Fruit fly (Drosophila melanogaster) whole organism, embryonic: ENCODE results near the gene Taf8.
A peak's percentile ranks its signal among the peaks of the same experiment; 100 is the strongest.

ENCODE experiments used
- CG10543 ChIP-seq: fragments of 200-800 bp; sonication (Bioruptor generic); optimal IDR thresholded peaks from 3 replicates; lab custom pipeline; 2017; ENCODE audit warnings: missing biosample characterization, mild to moderate bottlenecking, missing genetic modification characterization, moderate library complexity
- CG10979 ChIP-seq: fragments of 200-800 bp; sonication (Bioruptor generic); optimal IDR thresholded peaks from 2 replicates; lab custom pipeline; 2018; ENCODE audit warnings: missing biosample characterization, mild to moderate bottlenecking, missing genetic modification characterization, moderate library complexity
- CG11723 ChIP-seq: fragments of 200-800 bp; sonication (Bioruptor generic); optimal IDR thresholded peaks from 2 replicates; lab custom pipeline; 2017; ENCODE audit warnings: missing biosample characterization, mild to moderate bottlenecking, missing genetic modification characterization
- CG12391 ChIP-seq: fragments of 200-800 bp; sonication (Bioruptor generic); optimal IDR thresholded peaks from 3 replicates; lab custom pipeline; 2018; ENCODE audit warnings: missing biosample characterization, mild to moderate bottlenecking, missing genetic modification characterization, moderate library complexity
- CG14710 ChIP-seq: fragments of 200-800 bp; sonication (Bioruptor generic); optimal IDR thresholded peaks from 3 replicates; lab custom pipeline; 2019; ENCODE audit warnings: missing biosample characterization, mild to moderate bottlenecking, missing genetic modification characterization, moderate library complexity
- CG14860 ChIP-seq: fragments of 200-800 bp; sonication (Bioruptor generic); IDR thresholded peaks from 3 replicates; pipeline ENCODE4 v1.3.6; 2022; ENCODE audit warnings: missing biosample characterization, missing genetic modification characterization; ENCODE audit not compliant: partially characterized antibody
- CG15011 ChIP-seq: fragments of 200-800 bp; sonication (Bioruptor generic); optimal IDR thresholded peaks from 3 replicates; lab custom pipeline; 2018; ENCODE audit warnings: missing biosample characterization, mild to moderate bottlenecking, missing genetic modification characterization
- CG15269 ChIP-seq: fragments of 200-800 bp; sonication (Bioruptor generic); optimal IDR thresholded peaks from 2 replicates; lab custom pipeline; 2018; ENCODE audit warnings: missing biosample characterization, mild to moderate bottlenecking, missing genetic modification characterization, moderate library complexity
- CG16813 ChIP-seq: fragments of 200-800 bp; sonication (Bioruptor generic); IDR thresholded peaks from 3 replicates; pipeline ENCODE4 v1.3.6; 2022; ENCODE audit warnings: missing biosample characterization, missing genetic modification characterization; ENCODE audit not compliant: partially characterized antibody
- CG17361 ChIP-seq: fragments of 200-800 bp; sonication (Bioruptor generic); IDR thresholded peaks from 3 replicates; pipeline ENCODE4 v1.3.6; 2022; ENCODE audit warnings: missing biosample characterization, missing genetic modification characterization
- CG17568 ChIP-seq: fragments of 200-800 bp; sonication (Bioruptor generic); optimal IDR thresholded peaks from 2 replicates; lab custom pipeline; 2018; ENCODE audit warnings: missing biosample characterization, mild to moderate bottlenecking, missing genetic modification characterization, moderate library complexity
- CG17802 ChIP-seq: fragments of 200-800 bp; sonication (Bioruptor generic); optimal IDR thresholded peaks from 2 replicates; lab custom pipeline; 2018; ENCODE audit warnings: missing biosample characterization, mild to moderate bottlenecking, missing genetic modification characterization, moderate library complexity
- CG2712 ChIP-seq: fragments of 200-800 bp; optimal IDR thresholded peaks from 3 replicates; lab custom pipeline; 2019; ENCODE audit warnings: missing biosample characterization, mild to moderate bottlenecking, missing genetic modification characterization, moderate library complexity
- CG32772 ChIP-seq: fragments of 200-800 bp; sonication (Bioruptor generic); IDR thresholded peaks from 2 replicates; pipeline ENCODE4 v1.3.6; 2022; ENCODE audit warnings: missing biosample characterization, missing genetic modification characterization
- CG7556 ChIP-seq: fragments of 200-800 bp; sonication (Bioruptor generic); optimal IDR thresholded peaks from 2 replicates; lab custom pipeline; 2017; ENCODE audit warnings: missing biosample characterization, mild to moderate bottlenecking, missing genetic modification characterization
- CG9215 ChIP-seq: fragments of 200-800 bp; sonication (Bioruptor generic); IDR thresholded peaks from 2 replicates; pipeline ENCODE4 v1.3.6; 2022; ENCODE audit warnings: missing biosample characterization, missing genetic modification characterization
- CTCF ChIP-seq: fragments of 200-800 bp; sonication (Bioruptor generic); optimal IDR thresholded peaks from 2 replicates; lab custom pipeline; 2017; ENCODE audit warnings: missing biosample characterization, mild to moderate bottlenecking, missing genetic modification characterization, moderate library complexity
- CoRest ChIP-seq: fragments of 200-800 bp; sonication (Bioruptor generic); optimal IDR thresholded peaks from 3 replicates; lab custom pipeline; 2018; ENCODE audit warnings: missing biosample characterization, mild to moderate bottlenecking, missing genetic modification characterization, moderate library complexity
- D19B ChIP-seq: fragments of 200-800 bp; sonication (Bioruptor generic); optimal IDR thresholded peaks from 2 replicates; lab custom pipeline; 2017; ENCODE audit warnings: missing biosample characterization, mild to moderate bottlenecking, missing genetic modification characterization
- Deaf1 ChIP-seq: fragments of 200-800 bp; optimal IDR thresholded peaks from 3 replicates; lab custom pipeline; 2019; ENCODE audit warnings: missing biosample characterization, mild to moderate bottlenecking, missing genetic modification characterization, moderate library complexity
- Dip2 ChIP-seq: fragments of 200-800 bp; sonication (Bioruptor generic); IDR thresholded peaks from 2 replicates; pipeline ENCODE4 v1.3.6; 2022; ENCODE audit warnings: missing biosample characterization, missing genetic modification characterization
- Dip3 ChIP-seq: fragments of 200-800 bp; sonication (Bioruptor generic); optimal IDR thresholded peaks from 3 replicates; lab custom pipeline; 2016; ENCODE audit warnings: missing biosample characterization, missing genetic modification characterization
- Doc3 ChIP-seq: fragments of 200-800 bp; sonication (Bioruptor generic); IDR thresholded peaks from 3 replicates; pipeline ENCODE4 v1.3.6; 2022; ENCODE audit warnings: missing biosample characterization, missing genetic modification characterization; ENCODE audit not compliant: partially characterized antibody
- HLH4C ChIP-seq: fragments of 200-800 bp; sonication (Bioruptor generic); IDR thresholded peaks from 3 replicates; pipeline ENCODE4 v1.3.6; 2022; ENCODE audit warnings: missing biosample characterization, missing genetic modification characterization; ENCODE audit not compliant: partially characterized antibody
- Hey ChIP-seq: fragments of 200-800 bp; sonication (Bioruptor generic); optimal IDR thresholded peaks from 3 replicates; lab custom pipeline; 2018; ENCODE audit warnings: missing biosample characterization, mild to moderate bottlenecking, missing genetic modification characterization
- Mes4 ChIP-seq: fragments of 200-800 bp; sonication (Bioruptor generic); optimal IDR thresholded peaks from 2 replicates; lab custom pipeline; 2016; ENCODE audit warnings: missing biosample characterization, missing genetic modification characterization
- Neu2 ChIP-seq: fragments of 200-800 bp; sonication (Bioruptor generic); optimal IDR thresholded peaks from 3 replicates; lab custom pipeline; 2016; ENCODE audit warnings: missing biosample characterization, missing genetic modification characterization, borderline replicate concordance
- NfI ChIP-seq: fragments of 200-800 bp; sonication (Bioruptor generic); optimal IDR thresholded peaks from 3 replicates; lab custom pipeline; 2018; ENCODE audit warnings: missing biosample characterization, mild to moderate bottlenecking, missing genetic modification characterization, moderate library complexity
- Oli ChIP-seq: fragments of 200-800 bp; sonication (Bioruptor generic); optimal IDR thresholded peaks from 2 replicates; lab custom pipeline; 2018; ENCODE audit warnings: missing biosample characterization, mild to moderate bottlenecking, missing genetic modification characterization, moderate library complexity
- Scr ChIP-seq: fragments of 200-800 bp; sonication (Bioruptor generic); IDR thresholded peaks from 2 replicates; pipeline ENCODE4 v1.3.6; 2022; ENCODE audit warnings: missing biosample characterization, missing genetic modification characterization; ENCODE audit not compliant: partially characterized antibody
- aop ChIP-seq: fragments of 200-800 bp; sonication (Bioruptor generic); IDR thresholded peaks from 2 replicates; pipeline ENCODE4 v1.3.6; 2022; ENCODE audit warnings: missing biosample characterization, missing genetic modification characterization
- ato ChIP-seq: fragments of 200-800 bp; sonication (Bioruptor generic); IDR thresholded peaks from 2 replicates; pipeline ENCODE4 v1.3.6; 2022; ENCODE audit warnings: missing biosample characterization, missing genetic modification characterization; ENCODE audit not compliant: partially characterized antibody
- br ChIP-seq: fragments of >200 bp; optimal IDR thresholded peaks from 2 replicates; lab custom pipeline; 2017
- corto ChIP-seq: fragments of 200-800 bp; sonication (Bioruptor generic); optimal IDR thresholded peaks from 2 replicates; lab custom pipeline; 2016; ENCODE audit warnings: missing biosample characterization, mild to moderate bottlenecking, missing genetic modification characterization, moderate library complexity
- dati ChIP-seq: fragments of 200-800 bp; sonication (Bioruptor generic); IDR thresholded peaks from 2 replicates; pipeline ENCODE4 v1.3.6; 2022; ENCODE audit warnings: missing biosample characterization, missing genetic modification characterization
- dm ChIP-seq: fragments of 200-800 bp; sonication (Bioruptor generic); optimal IDR thresholded peaks from 3 replicates; lab custom pipeline; 2016; ENCODE audit warnings: missing biosample characterization, missing genetic modification characterization
- emc ChIP-seq: fragments of 200-800 bp; sonication (Bioruptor generic); optimal IDR thresholded peaks from 2 replicates; lab custom pipeline; 2016; ENCODE audit warnings: missing biosample characterization, missing genetic modification characterization
- exex ChIP-seq: fragments of 200-800 bp; sonication (Bioruptor generic); optimal IDR thresholded peaks from 4 replicates; lab custom pipeline; 2018; ENCODE audit warnings: missing biosample characterization, mild to moderate bottlenecking, missing genetic modification characterization, moderate library complexity
- fu2 ChIP-seq: fragments of 200-800 bp; sonication (Bioruptor generic); optimal IDR thresholded peaks from 2 replicates; lab custom pipeline; 2016; ENCODE audit warnings: missing biosample characterization, missing genetic modification characterization
- lola ChIP-seq, 3 experiments: fragments of >200 bp in 2 of 3; fragments of 200-800 bp in 1 of 3; sonication (Bioruptor generic) in 1 of 3; optimal IDR thresholded peaks; 2 replicates each; lab custom pipeline; 2017 to 2019; ENCODE audit warnings: missing biosample characterization in 3 of 3, missing genetic modification characterization in 3 of 3, mild to moderate bottlenecking in 1 of 3, moderate library complexity in 1 of 3
- nau ChIP-seq: fragments of 200-800 bp; sonication (Bioruptor generic); optimal IDR thresholded peaks from 3 replicates; lab custom pipeline; 2017; ENCODE audit warnings: missing biosample characterization, mild to moderate bottlenecking, missing genetic modification characterization, missing genetic modification reagents
- nerfin-2 ChIP-seq: fragments of 200-800 bp; sonication (Bioruptor generic); IDR thresholded peaks from 2 replicates; pipeline ENCODE4 v1.3.6; 2022; ENCODE audit warnings: missing biosample characterization, missing genetic modification characterization; ENCODE audit not compliant: partially characterized antibody
- odd ChIP-seq: fragments of 200-800 bp; sonication (Bioruptor generic); optimal IDR thresholded peaks from 2 replicates; lab custom pipeline; 2017; ENCODE audit warnings: missing biosample characterization, mild to moderate bottlenecking, missing genetic modification characterization
- phol ChIP-seq: fragments of 200-800 bp; sonication (Bioruptor generic); optimal IDR thresholded peaks from 3 replicates; lab custom pipeline; 2018; ENCODE audit warnings: missing biosample characterization, mild to moderate bottlenecking, missing genetic modification characterization, moderate library complexity
- seq ChIP-seq: fragments of 200-800 bp; sonication (Bioruptor generic); IDR thresholded peaks from 2 replicates; pipeline ENCODE4 v1.3.6; 2022; ENCODE audit warnings: missing biosample characterization, missing genetic modification characterization
- tna ChIP-seq: fragments of 200-800 bp; sonication (Bioruptor generic); IDR thresholded peaks from 2 replicates; pipeline ENCODE4 v1.3.6; 2022; ENCODE audit warnings: missing biosample characterization, missing genetic modification characterization; ENCODE audit not compliant: partially characterized antibody
- vnd ChIP-seq: fragments of 200-800 bp; sonication (Bioruptor generic); IDR thresholded peaks from 3 replicates; pipeline ENCODE4 v1.3.6; 2022; ENCODE audit warnings: missing biosample characterization, missing genetic modification characterization; ENCODE audit not compliant: partially characterized antibody
- zf30C ChIP-seq: fragments of 200-800 bp; sonication (Bioruptor generic); optimal IDR thresholded peaks from 3 replicates; lab custom pipeline; 2018; ENCODE audit warnings: missing biosample characterization, mild to moderate bottlenecking, missing genetic modification characterization

Gene Taf8

DNA sequence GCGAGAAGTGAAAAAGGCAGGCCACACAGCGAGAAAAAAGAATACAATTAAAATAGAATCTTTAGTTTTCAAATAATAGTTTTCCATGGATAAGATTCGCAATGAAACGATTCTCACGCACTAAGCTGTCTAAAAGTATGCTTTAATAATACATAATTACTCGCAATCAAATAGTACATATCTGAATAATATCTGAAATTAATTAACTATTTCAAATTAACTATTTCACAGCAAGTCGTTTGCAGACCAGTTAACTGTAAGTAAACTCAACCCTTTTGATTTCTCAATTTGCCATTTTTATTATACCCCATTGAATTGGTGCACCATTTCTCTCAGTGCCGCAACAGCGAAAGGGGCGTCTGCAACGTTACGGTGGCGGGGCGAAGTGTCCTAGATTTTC is 23.8 kb downstream of the Taf8 start (continued):
- no peak for TF ChIP-seq aop (GFP tag; lab: Robert Waterston, UW)
- peak; percentile 17 for TF ChIP-seq odd (GFP tag; lab: Kevin White, UChicago)
- peak; percentile 49 for TF ChIP-seq Deaf1
- TF ChIP-seq phol (tag; lab: Kevin White, UChicago) = peak; percentile 31
- peak; percentile 74 for TF ChIP-seq CG7556 (GFP tag; lab: Kevin White, UChicago)
- TF ChIP-seq CG10543 (GFP tag; lab: Kevin White, UChicago) = peak; percentile 38
- TF ChIP-seq CG15269 (tag; lab: Kevin White, UChicago) = peak; percentile 42
- 0 out of 3 replicates have a peak, but pooled peaks have one; percentile 14 for TF ChIP-seq CG17361 (GFP tag; lab: Robert Waterston, UW)
- TF ChIP-seq CG12391 (tag; lab: Kevin White, UChicago) = peak; percentile 33
- peak; percentile 28 for TF ChIP-seq Oli (tag; lab: Kevin White, UChicago)

DNA sequence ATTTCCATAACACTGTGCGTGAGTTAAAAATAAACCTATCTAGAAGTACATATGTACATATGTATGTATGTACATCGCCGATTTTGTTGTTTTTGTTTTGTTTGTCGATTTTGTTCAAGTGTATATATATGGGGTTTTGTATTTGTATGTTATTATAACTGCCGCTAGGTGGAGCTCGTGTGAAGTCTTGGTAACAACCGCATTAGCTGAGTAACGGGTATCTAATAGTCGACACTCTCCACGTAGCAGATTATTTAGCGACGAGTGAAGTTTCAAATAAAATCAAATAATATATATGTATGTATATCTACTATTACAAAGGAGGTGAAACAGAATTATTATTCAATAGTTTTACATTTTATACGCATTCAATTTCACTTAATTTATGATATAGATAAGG is 27.5 kb downstream of the Taf8 start:
- TF ChIP-seq exex (tag; lab: Kevin White, UChicago) = no peak
- no peak for TF ChIP-seq CG10543 (GFP tag; lab: Kevin White, UChicago)
- no peak for TF ChIP-seq emc (GFP tag; lab: Kevin White, UChicago)
- TF ChIP-seq CG2712 = no peak
- no peak for TF ChIP-seq Dip3 (GFP tag; lab: Kevin White, UChicago)
- TF ChIP-seq CoRest (tag; lab: Kevin White, UChicago) = no peak
- TF ChIP-seq CG17802 (tag; lab: Kevin White, UChicago) = no peak
- no peak for TF ChIP-seq Hey (tag; lab: Kevin White, UChicago)
- no peak for TF ChIP-seq nau (GFP tag; lab: Kevin White, UChicago)
- no peak for TF ChIP-seq CG11723 (GFP tag; lab: Kevin White, UChicago)
- TF ChIP-seq CG15011 (GFP tag; lab: Kevin White, UChicago) = no peak
- TF ChIP-seq CG9215 (GFP tag; lab: Robert Waterston, UW) = no peak
- TF ChIP-seq CTCF (GFP tag; lab: Kevin White, UChicago) = peak; percentile 87
- TF ChIP-seq Neu2 (GFP tag; lab: Kevin White, UChicago) = no peak
- TF ChIP-seq CG17568 (GFP tag; lab: Kevin White, UChicago) = no peak
- no peak for TF ChIP-seq dm (GFP tag; lab: Kevin White, UChicago)
- TF ChIP-seq seq = no peak
- no peak for TF ChIP-seq dati (GFP tag; lab: Robert Waterston, UW)
- TF ChIP-seq D19B (GFP tag; lab: Kevin White, UChicago) = peak; percentile 22
- TF ChIP-seq br (lab: Kevin White, UChicago) = no peak
- TF ChIP-seq Doc3 (GFP tag; lab: Robert Waterston, UW) = no peak
- peak; percentile 54; the same call in 1 of the 3 replicates for TF ChIP-seq CG14860
- peak; percentile 58 for TF ChIP-seq CG16813 (GFP tag; lab: Robert Waterston, UW)
- peak; percentile 62; the same call in 1 of the 2 replicates for TF ChIP-seq ato (GFP tag; lab: Robert Waterston, UW)
- TF ChIP-seq NfI (GFP tag; lab: Kevin White, UChicago) = no peak
- no peak for TF ChIP-seq corto (GFP tag; lab: Kevin White, UChicago)
- TF ChIP-seq CG10979 = no peak
- TF ChIP-seq HLH4C (GFP tag; lab: Robert Waterston, UW) = peak; percentile 67
- TF ChIP-seq nerfin-2 = 0 out of 2 replicates have a peak, but pooled peaks have one; percentile 27
- peak; percentile 7 for TF ChIP-seq zf30C (GFP tag; lab: Kevin White, UChicago)
- peak; percentile 52; the same call in 1 of the 2 replicates for TF ChIP-seq tna
- no peak for TF ChIP-seq CG32772 (GFP tag; lab: Robert Waterston, UW)
- TF ChIP-seq CG14710 (tag; lab: Kevin White, UChicago) = no peak
- TF ChIP-seq Scr (GFP tag; lab: Robert Waterston, UW) = peak; percentile 9; the same call in 1 of the 2 replicates
- no peak for TF ChIP-seq Mes4 (GFP tag; lab: Kevin White, UChicago)
- no peak for TF ChIP-seq fu2
- TF ChIP-seq lola (GFP tag; optimal IDR thresholded peaks at IDR 0.05; lab: Kevin White, UChicago) = no peak
- no peak for TF ChIP-seq Dip2
- peak; percentile 36; the same call in 1 of the 3 replicates for TF ChIP-seq vnd (GFP tag; lab: Robert Waterston, UW)
